Worm (Caenorhabditis elegans): ENCODE data around the gene F15H10.8.

DNA sequence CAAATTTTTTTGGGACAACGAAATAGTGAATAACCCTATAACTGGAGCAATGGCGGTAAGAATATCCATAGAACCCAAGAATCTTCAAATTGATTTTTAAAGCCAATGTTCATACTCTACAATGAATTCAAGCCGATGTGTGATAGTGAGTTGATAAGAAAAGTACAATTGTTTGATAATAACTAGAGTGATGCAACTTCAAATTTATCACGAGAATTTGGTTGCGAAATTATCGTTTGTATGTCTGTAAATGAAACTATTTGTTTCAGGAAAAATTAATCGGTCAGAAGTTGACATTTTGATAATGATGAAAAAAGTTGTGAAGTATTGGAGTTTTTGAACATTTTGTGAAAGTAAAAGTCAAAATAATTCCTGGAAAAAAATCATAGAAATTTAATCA is 3.4 kb downstream of the F15H10.8 start:
- TF ChIP-seq zag-1 (tag; optimal IDR thresholded peaks at IDR 0.05) = no peak
- TF ChIP-seq unc-130 (tag; optimal IDR thresholded peaks at IDR 0.05) = no peak
- no peak for TF ChIP-seq vab-15 (tag; optimal IDR thresholded peaks at IDR 0.05)
- no peak for TF ChIP-seq nhr-12 (tag; optimal IDR thresholded peaks at IDR 0.05)
- TF ChIP-seq tbx-2 (tag; optimal IDR thresholded peaks at IDR 0.05) = no peak
- TF ChIP-seq ceh-90 (tag; optimal IDR thresholded peaks at IDR 0.05) = no peak

Measured in whole organism, L1 larva.